Worm (Caenorhabditis elegans): Measurements from ENCODE around the gene rgef-1.
A peak's percentile ranks its signal among the peaks of the same experiment; 100 is the strongest.

rgef-1 gene

DNA sequence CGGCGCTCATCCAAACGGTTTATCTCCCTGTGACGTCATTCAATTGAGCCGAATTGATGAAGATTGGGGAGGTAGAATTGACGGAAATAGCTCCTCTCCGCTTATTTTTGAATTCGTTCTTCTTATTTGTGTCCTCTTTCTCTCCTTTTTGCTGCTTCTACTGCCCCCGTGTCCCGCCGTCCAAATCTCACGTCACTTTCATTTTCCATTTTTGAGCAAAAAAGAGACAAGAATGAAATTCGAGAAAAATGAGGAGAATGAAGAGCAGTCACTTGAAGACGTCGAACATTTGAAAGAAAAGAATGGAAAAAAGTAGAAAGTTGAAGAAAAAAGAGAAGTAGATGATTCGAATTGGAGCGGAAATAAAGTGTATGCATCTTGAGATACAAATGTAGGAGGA lies 2.1 kb upstream of the rgef-1 start:
- TF ChIP-seq fkh-10 (GFP tag; optimal IDR thresholded peaks at IDR 0.05), result peak; percentile 84
- peak; percentile 29 for TF ChIP-seq fkh-8 (tag; optimal IDR thresholded peaks at IDR 0.05)
- no peak for TF ChIP-seq unc-130 (tag; optimal IDR thresholded peaks at IDR 0.05)
- TF ChIP-seq lin-14 (GFP tag; optimal IDR thresholded peaks at IDR 0.05), result peak; percentile 37
- peak; percentile 61 for TF ChIP-seq dsc-1 (tag; optimal IDR thresholded peaks at IDR 0.05)
- TF ChIP-seq nhr-237 (tag; optimal IDR thresholded peaks at IDR 0.05), result no peak

- TF ChIP-seq nhr-76 (tag; optimal IDR thresholded peaks at IDR 0.05) (no peak), xbp-1 (tag; optimal IDR thresholded peaks at IDR 0.05) (no peak), ets-5 (GFP tag; IDR thresholded peaks at IDR 0.05) (no peak), hpl-2 (GFP tag; optimal IDR thresholded peaks at IDR 0.05) (no peak), efl-1 (optimal IDR thresholded peaks at IDR 0.05) (no peak), efl-1 (GFP tag; optimal IDR thresholded peaks at IDR 0.05 in 1 of 2) (peak in 1 of 2 experiments; percentile 25), unc-30 (tag; optimal IDR thresholded peaks at IDR 0.05) (no peak)
These were observed 4.8 kb downstream of the rgef-1 start for ce11 chrV:9556668-9557067.

- TF ChIP-seq snu-23 (GFP tag; optimal IDR thresholded peaks at IDR 0.05) (peak; percentile 1), lin-14 (GFP tag; optimal IDR thresholded peaks at IDR 0.05) (peak; percentile 80), blmp-1 (tag; optimal IDR thresholded peaks at IDR 0.05) (peak; percentile 67), swsn-7 (tag; optimal IDR thresholded peaks at IDR 0.05) (peak; percentile 0), fkh-10 (GFP tag; optimal IDR thresholded peaks at IDR 0.05) (peak; percentile 58), pax-3 (tag; optimal IDR thresholded peaks at IDR 0.05) (no peak), egl-13 (tag; optimal IDR thresholded peaks at IDR 0.05) (peak; percentile 18), ceh-63 (GFP tag; optimal IDR thresholded peaks at IDR 0.05) (no peak), nhr-71 (tag; optimal IDR thresholded peaks at IDR 0.05) (peak; percentile 18)
These were observed 11.2 kb downstream of the rgef-1 start, which contains the start of gene ehbp-1 for ce11 chrV:9550313-9550712. ehbp-1 (plus strand) TSS chrV:9550644.

DNA sequence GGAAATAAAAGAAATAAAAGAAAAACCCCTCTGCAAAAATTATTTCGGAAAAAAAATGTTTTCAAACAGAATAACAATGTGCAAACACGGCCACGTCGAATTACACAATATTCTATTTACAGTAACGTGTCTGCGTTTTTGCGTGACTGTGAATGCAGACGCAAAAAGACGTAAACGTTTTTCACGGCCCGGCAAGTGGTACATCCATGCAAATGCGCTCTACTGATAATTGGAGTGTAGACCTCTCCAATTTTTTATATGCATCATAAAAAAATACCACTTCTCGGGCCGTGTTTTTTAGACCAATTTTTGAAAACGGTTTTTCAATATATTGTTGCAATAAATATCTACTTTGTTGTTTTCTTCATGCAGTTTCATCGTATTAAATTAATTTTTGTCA lies 12.0 kb downstream of the rgef-1 start, which contains the start of gene nstp-10:
TSS of gene nstp-10 (minus strand) at position 378 of the 400 bp plus-strand sequence.
- TF ChIP-seq tbx-2 (tag; optimal IDR thresholded peaks at IDR 0.05) (peak; percentile 16), lin-15B (tag; optimal IDR thresholded peaks at IDR 0.05) (peak; percentile 31), elt-3 (tag; optimal IDR thresholded peaks at IDR 0.05) (no peak), irx-1 (tag; optimal IDR thresholded peaks at IDR 0.05) (peak; percentile 12), rnt-1 (tag; optimal IDR thresholded peaks at IDR 0.05) (peak; percentile 36), swsn-7 (tag; optimal IDR thresholded peaks at IDR 0.05) (peak; percentile 46), C16A3.4 (tag; optimal IDR thresholded peaks at IDR 0.05) (peak; percentile 31), snpc-4 (tag; optimal IDR thresholded peaks at IDR 0.05) (peak; percentile 4), alr-1 (tag; optimal IDR thresholded peaks at IDR 0.05; ENCODE audit: borderline replicate concordance) (no peak), aly-2 (tag; optimal IDR thresholded peaks at IDR 0.05) (no peak), Y116A8C.19 (tag; optimal IDR thresholded peaks at IDR 0.05; ENCODE audit: borderline replicate concordance) (no peak), mep-1 (tag; optimal IDR thresholded peaks at IDR 0.05) (peak; percentile 12), hpl-2 (GFP tag; optimal IDR thresholded peaks at IDR 0.05) (no peak), fkh-8 (tag; optimal IDR thresholded peaks at IDR 0.05) (peak; percentile 11), ztf-11 (tag; optimal IDR thresholded peaks at IDR 0.05) (no peak), lin-35 (GFP tag; optimal IDR thresholded peaks at IDR 0.05) (peak; percentile 57 to 69), xbp-1 (tag; optimal IDR thresholded peaks at IDR 0.05) (peak; percentile 51), nhr-12 (tag; optimal IDR thresholded peaks at IDR 0.05) (no peak), blmp-1 (tag; optimal IDR thresholded peaks at IDR 0.05) (no peak), lin-14 (GFP tag; optimal IDR thresholded peaks at IDR 0.05) (peak; percentile 67), ces-1 (GFP tag; optimal IDR thresholded peaks at IDR 0.05) (no peak), isw-1 (GFP tag; IDR thresholded peaks at IDR 0.05) (peak; percentile 17; the same call in 1 of the 2 replicates), hlh-4 (tag; optimal IDR thresholded peaks at IDR 0.05) (no peak), nhr-77 (tag; optimal IDR thresholded peaks at IDR 0.05) (no peak), nhr-20 (tag; optimal IDR thresholded peaks at IDR 0.05) (peak; percentile 44), lsy-2 (tag; optimal IDR thresholded peaks at IDR 0.05) (peak; percentile 62 to 79), dsc-1 (tag; optimal IDR thresholded peaks at IDR 0.05) (peak; percentile 16), sup-37 (GFP tag; optimal IDR thresholded peaks at IDR 0.05) (no peak), efl-3 (GFP tag; optimal IDR thresholded peaks at IDR 0.05) (no peak), nhr-84 (tag; optimal IDR thresholded peaks at IDR 0.05) (no peak), nhr-47 (tag; optimal IDR thresholded peaks at IDR 0.05) (peak; percentile 45), efl-1 (optimal IDR thresholded peaks at IDR 0.05) (peak; percentile 64 to 68), efl-1 (GFP tag; optimal IDR thresholded peaks at IDR 0.05 in 1 of 2) (peak in 1 of 2 experiments; percentile 53), F16B12.6 (tag; optimal IDR thresholded peaks at IDR 0.05) (peak; percentile 73), unc-130 (tag; optimal IDR thresholded peaks at IDR 0.05) (no peak), skn-1 (tag; optimal IDR thresholded peaks at IDR 0.05) (peak; percentile 21)
